Worm (Caenorhabditis elegans) whole organism, L3 larva: ENCODE data around the gene F25E5.8.

Source experiments
- R02D3.7 ChIP-seq: fragments of 150-350 bp; optimal IDR thresholded peaks from 2 replicates; lab custom pipeline; 2014; ENCODE audit warnings: missing biosample characterization, missing genetic modification characterization
- ZK546.5 ChIP-seq: sonication (generic microtip); optimal IDR thresholded peaks from 2 replicates; lab custom pipeline; 2017; ENCODE audit warnings: missing biosample characterization, missing genetic modification characterization
- aly-2 ChIP-seq: fragments of 150-350 bp; optimal IDR thresholded peaks from 2 replicates; lab custom pipeline; 2014; ENCODE audit warnings: missing biosample characterization, missing genetic modification characterization
- ceh-28 ChIP-seq: fragments of 150-350 bp; optimal IDR thresholded peaks from 2 replicates; lab custom pipeline; 2014; ENCODE audit warnings: missing biosample characterization, missing genetic modification reagents, missing genetic modification characterization
- ceh-9 ChIP-seq: sonication (generic microtip); optimal IDR thresholded peaks from 2 replicates; lab custom pipeline; 2018; ENCODE audit warnings: missing biosample characterization, missing genetic modification characterization
- daf-12 ChIP-seq: fragments of 150-350 bp; optimal IDR thresholded peaks from 2 replicates; lab custom pipeline; 2014; ENCODE audit warnings: missing biosample characterization, missing genetic modification reagents, missing genetic modification characterization
- egl-5 ChIP-seq: fragments of 150-350 bp; optimal IDR thresholded peaks from 2 replicates; lab custom pipeline; 2017; ENCODE audit warnings: missing biosample characterization, missing genetic modification reagents, missing genetic modification characterization, inconsistent platforms
- elt-1 ChIP-seq: fragments of 150-350 bp; optimal IDR thresholded peaks from 2 replicates; lab custom pipeline; 2014; ENCODE audit warnings: missing biosample characterization, missing genetic modification characterization
- elt-2 ChIP-seq: sonication (generic microtip); optimal IDR thresholded peaks from 2 replicates; lab custom pipeline; 2016; ENCODE audit warnings: missing genetic modification reagents, mild to moderate bottlenecking, missing genetic modification characterization, missing compliant biosample characterization
- elt-3 ChIP-seq, 3 experiments: fragments of 150-350 bp in 1 of 3; sonication (generic microtip) in 2 of 3; optimal IDR thresholded peaks; 2 replicates in 2 of 3; 4 replicates in 1 of 3; lab custom pipeline; 2014 to 2017; ENCODE audit warnings: missing biosample characterization in 3 of 3, missing genetic modification characterization in 3 of 3
- fkh-10 ChIP-seq: sonication (generic microtip); optimal IDR thresholded peaks from 2 replicates; lab custom pipeline; 2017; ENCODE audit warnings: missing biosample characterization, missing genetic modification reagents, missing genetic modification characterization
- fkh-2 ChIP-seq: fragments of 150-350 bp; optimal IDR thresholded peaks from 2 replicates; lab custom pipeline; 2014; ENCODE audit warnings: missing biosample characterization, missing genetic modification reagents, missing genetic modification characterization
- jun-1 ChIP-seq: fragments of 150-350 bp; optimal IDR thresholded peaks from 2 replicates; lab custom pipeline; 2014; ENCODE audit warnings: missing biosample characterization, missing genetic modification reagents, missing genetic modification characterization
- lin-15B ChIP-seq: fragments of 150-350 bp; optimal IDR thresholded peaks from 2 replicates; lab custom pipeline; 2014; ENCODE audit warnings: missing biosample characterization, missing genetic modification characterization
- lin-39 ChIP-seq: fragments of 150-350 bp; optimal IDR thresholded peaks from 2 replicates; lab custom pipeline; 2018; ENCODE audit warnings: missing biosample characterization, missing genetic modification reagents, missing genetic modification characterization
- mdl-1 ChIP-seq: fragments of 150-350 bp; optimal IDR thresholded peaks from 2 replicates; lab custom pipeline; 2014; ENCODE audit warnings: missing biosample characterization, missing genetic modification characterization
- nfya-1 ChIP-seq: sonication (generic microtip); optimal IDR thresholded peaks from 2 replicates; lab custom pipeline; 2017; ENCODE audit warnings: missing genetic modification characterization, mild to moderate bottlenecking, missing compliant biosample characterization, antibody characterized with exemption, moderate library complexity; ENCODE audit not compliant: insufficient read depth
- nhr-11 ChIP-seq: fragments of 150-350 bp; optimal IDR thresholded peaks from 2 replicates; lab custom pipeline; 2014; ENCODE audit warnings: missing biosample characterization, missing genetic modification characterization
- nhr-237 ChIP-seq: fragments of 150-350 bp; optimal IDR thresholded peaks from 2 replicates; lab custom pipeline; 2014; ENCODE audit warnings: missing biosample characterization, missing genetic modification characterization
- nhr-25 ChIP-seq: sonication (generic microtip); optimal IDR thresholded peaks from 2 replicates; lab custom pipeline; 2017; ENCODE audit warnings: missing biosample characterization, missing genetic modification characterization
- nhr-28 ChIP-seq: fragments of 150-350 bp; optimal IDR thresholded peaks from 2 replicates; lab custom pipeline; 2014; ENCODE audit warnings: missing biosample characterization, missing genetic modification characterization
- nhr-67 ChIP-seq: fragments of 150-350 bp; optimal IDR thresholded peaks from 2 replicates; lab custom pipeline; 2014; ENCODE audit warnings: missing biosample characterization, missing genetic modification characterization
- nhr-76 ChIP-seq: fragments of 150-350 bp; sonication (generic microtip); optimal IDR thresholded peaks from 5 replicates; lab custom pipeline; 2014; ENCODE audit warnings: missing biosample characterization, missing genetic modification characterization
- nhr-77 ChIP-seq: fragments of 150-350 bp; optimal IDR thresholded peaks from 2 replicates; lab custom pipeline; 2014; ENCODE audit warnings: missing biosample characterization, missing genetic modification characterization
- pha-4 ChIP-seq: fragments of 150-350 bp; optimal IDR thresholded peaks from 2 replicates; lab custom pipeline; 2014; ENCODE audit warnings: missing biosample characterization, missing genetic modification reagents, missing genetic modification characterization
- pqm-1 ChIP-seq: fragments of 150-350 bp; optimal IDR thresholded peaks from 2 replicates; lab custom pipeline; 2017; ENCODE audit warnings: missing biosample characterization, missing genetic modification characterization, inconsistent platforms
- sea-2 ChIP-seq: fragments of 150-350 bp; sonication (generic microtip); optimal IDR thresholded peaks from 4 replicates; lab custom pipeline; 2014; ENCODE audit warnings: missing biosample characterization, missing genetic modification reagents, missing genetic modification characterization
- skn-1 ChIP-seq: fragments of 150-350 bp; optimal IDR thresholded peaks from 2 replicates; lab custom pipeline; 2014; ENCODE audit warnings: missing biosample characterization, missing genetic modification characterization
- snpc-4 ChIP-seq: fragments of 150-350 bp; optimal IDR thresholded peaks from 2 replicates; lab custom pipeline; 2014; ENCODE audit warnings: missing biosample characterization, missing genetic modification characterization
- unc-39 ChIP-seq: sonication (generic microtip); optimal IDR thresholded peaks from 4 replicates; lab custom pipeline; 2017; ENCODE audit warnings: missing biosample characterization, missing genetic modification characterization
- unc-62 ChIP-seq: fragments of 150-350 bp; sonication (generic microtip); optimal IDR thresholded peaks from 4 replicates; lab custom pipeline; 2014; ENCODE audit warnings: missing biosample characterization, missing genetic modification reagents, missing genetic modification characterization
- zag-1 ChIP-seq: fragments of 150-350 bp; optimal IDR thresholded peaks from 2 replicates; lab custom pipeline; 2014; ENCODE audit warnings: missing biosample characterization, missing genetic modification characterization
- ztf-11 ChIP-seq: fragments of 150-350 bp; optimal IDR thresholded peaks from 2 replicates; lab custom pipeline; 2014; ENCODE audit warnings: missing biosample characterization, missing genetic modification characterization
- ztf-4 ChIP-seq: fragments of 150-350 bp; optimal IDR thresholded peaks from 2 replicates; lab custom pipeline; 2014; ENCODE audit warnings: missing biosample characterization, missing genetic modification characterization

Gene F25E5.8

DNA sequence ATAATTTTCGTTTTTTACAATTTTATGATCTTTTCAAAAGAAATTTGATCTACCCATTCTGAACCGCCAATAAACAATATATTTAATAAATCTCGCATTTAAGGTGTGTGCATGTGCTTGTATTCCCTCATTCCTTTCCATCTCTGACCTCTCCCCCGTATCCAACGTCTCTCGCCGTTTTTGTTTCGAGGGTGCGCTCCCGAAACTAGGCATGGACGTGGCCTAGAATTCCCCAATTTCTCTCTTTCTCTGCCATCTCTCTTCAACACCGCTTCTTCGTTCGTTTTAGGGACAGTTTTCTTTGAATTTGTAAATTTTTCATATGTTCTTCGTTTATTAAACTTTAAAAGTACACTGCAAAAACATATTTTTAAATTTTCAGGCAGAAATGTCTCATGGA, 29.8 kb downstream of the F25E5.8 start, which contains the start of gene F25E5.1 (continued):
- no peak for TF ChIP-seq nhr-67 (tag; lab: Kevin White, UChicago)
- TF ChIP-seq mdl-1 = no peak
- TF ChIP-seq nhr-25 (tag; lab: Kevin White, UChicago) = peak; percentile 65
- TF ChIP-seq pqm-1 (tag; lab: Kevin White, UChicago) = peak; percentile 39
- TF ChIP-seq unc-39 (tag; lab: Kevin White, UChicago) = no peak

DNA sequence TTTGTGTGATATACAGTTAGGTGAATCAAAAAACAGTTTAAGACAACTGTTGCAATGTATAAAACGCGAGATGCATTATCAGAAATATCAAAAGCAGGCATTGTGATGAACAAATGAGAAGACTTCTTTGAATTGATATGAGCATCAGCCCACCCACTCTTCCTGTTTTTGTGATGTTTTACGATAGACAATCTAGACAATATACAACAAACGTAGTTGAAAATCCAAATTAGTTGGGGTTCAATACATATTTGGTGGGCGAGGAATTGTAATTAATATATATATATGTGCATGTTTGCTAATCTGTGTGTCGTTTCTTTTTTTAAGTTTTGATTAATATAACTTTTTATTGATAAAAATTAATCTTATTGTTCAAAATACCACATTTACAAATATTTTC, 37.1 kb downstream of the F25E5.8 start, which contains the start of gene str-28:
Gene str-28, minus strand, starts transcription at position 101 of the 400 bp plus-strand sequence.
- TF ChIP-seq zag-1 (tag; lab: Kevin White, UChicago) (no peak), nhr-77 (tag; lab: Kevin White, UChicago) (no peak), nfya-1 (tag; lab: Kevin White, UChicago) (no peak), sea-2 (no peak), fkh-2 (tag; lab: Kevin White, UChicago) (no peak), nhr-25 (tag; lab: Kevin White, UChicago) (no peak), elt-3 (tag; optimal IDR thresholded peaks at IDR 0.05; lab: Kevin White, UChicago) (no peak), mdl-1 (no peak), aly-2 (tag; lab: Kevin White, UChicago) (no peak), snpc-4 (tag; lab: Kevin White, UChicago) (no peak), ceh-28 (tag; lab: Kevin White, UChicago) (no peak), daf-12 (no peak), skn-1 (no peak), nhr-28 (tag; lab: Kevin White, UChicago) (no peak), egl-5 (tag; lab: Kevin White, UChicago) (no peak)

DNA sequence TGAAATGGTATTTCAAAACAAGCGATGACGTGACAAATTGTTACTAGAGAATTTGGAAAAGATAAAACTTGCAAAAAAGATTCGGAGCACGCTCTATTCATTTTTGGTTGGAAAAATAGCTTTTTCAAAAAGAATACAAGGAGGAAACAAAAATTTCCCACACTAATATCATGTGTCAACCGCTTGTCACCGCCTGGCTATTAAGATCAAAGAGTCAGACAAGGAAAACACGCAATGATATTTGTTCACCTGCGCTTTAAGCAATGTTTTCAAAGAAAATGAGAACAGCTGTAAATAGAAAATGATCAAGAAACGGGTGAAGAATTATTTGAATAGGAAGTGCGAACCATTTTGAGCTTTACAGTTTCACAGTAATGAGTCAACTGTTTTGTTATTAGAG, 41.0 kb downstream of the F25E5.8 start, which contains the start of gene srh-125:
Gene srh-125, minus strand, starts transcription at position 101 of the 400 bp plus-strand sequence.
- no peak for TF ChIP-seq elt-2 (tag; lab: Kevin White, UChicago)
- TF ChIP-seq mdl-1 = no peak
- no peak for TF ChIP-seq sea-2
- no peak for TF ChIP-seq lin-15B (tag; lab: Kevin White, UChicago)
- TF ChIP-seq ceh-28 (tag; lab: Kevin White, UChicago) = no peak
- TF ChIP-seq jun-1 (tag; lab: Kevin White, UChicago) = no peak
- TF ChIP-seq snpc-4 (tag; lab: Kevin White, UChicago) = no peak
- no peak for TF ChIP-seq ZK546.5 (tag; lab: Kevin White, UChicago)
- no peak for TF ChIP-seq elt-1
- no peak for TF ChIP-seq nhr-76 (tag; lab: Kevin White, UChicago)
- no peak for TF ChIP-seq nhr-77 (tag; lab: Kevin White, UChicago)
- no peak for TF ChIP-seq unc-62 (GFP tag; lab: Kevin White, UChicago)
- TF ChIP-seq skn-1 = no peak
- TF ChIP-seq aly-2 (tag; lab: Kevin White, UChicago) = no peak
- TF ChIP-seq R02D3.7 (tag; lab: Kevin White, UChicago) = no peak
- no peak for TF ChIP-seq lin-39
- TF ChIP-seq fkh-10 (GFP tag; lab: Kevin White, UChicago) = no peak

DNA sequence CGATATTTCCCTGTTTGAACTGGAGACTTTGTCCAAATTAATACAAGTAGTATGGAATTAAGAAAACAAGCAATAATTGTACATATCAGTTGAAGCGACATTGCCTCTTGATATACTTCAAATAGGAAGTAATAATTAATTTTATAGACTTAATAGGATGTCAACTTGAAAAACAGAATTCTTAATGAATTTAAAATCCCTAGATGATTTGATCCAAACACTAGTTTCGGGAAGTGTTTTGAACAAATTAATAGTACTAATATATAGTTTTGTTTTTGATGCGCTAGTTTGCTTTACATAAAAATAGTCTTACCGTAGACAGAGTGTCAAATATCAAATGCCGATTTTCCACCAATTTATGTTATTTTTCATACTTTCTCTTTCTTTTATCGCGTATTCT, 42.7 kb downstream of the F25E5.8 start, which contains the start of gene str-190:
Gene str-190, minus strand, starts transcription at position 101 of the 400 bp plus-strand sequence.
- TF ChIP-seq sea-2 = no peak
- no peak for TF ChIP-seq nhr-11 (tag; lab: Kevin White, UChicago)
- TF ChIP-seq lin-39 = no peak
- no peak for TF ChIP-seq nhr-76 (tag; lab: Kevin White, UChicago)
- no peak for TF ChIP-seq R02D3.7 (tag; lab: Kevin White, UChicago)
- TF ChIP-seq egl-5 (tag; lab: Kevin White, UChicago) = no peak
- TF ChIP-seq elt-3 (tag; optimal IDR thresholded peaks at IDR 0.05; lab: Kevin White, UChicago) = no peak
- no peak for TF ChIP-seq snpc-4 (tag; lab: Kevin White, UChicago)
- TF ChIP-seq ceh-28 (tag; lab: Kevin White, UChicago) = no peak
- TF ChIP-seq pha-4 (tag; lab: Kevin White, UChicago) = no peak
- TF ChIP-seq ztf-4 (tag; lab: Kevin White, UChicago) = no peak
- TF ChIP-seq nfya-1 (tag; lab: Kevin White, UChicago) = no peak
- no peak for TF ChIP-seq daf-12
- TF ChIP-seq mdl-1 = no peak

DNA sequence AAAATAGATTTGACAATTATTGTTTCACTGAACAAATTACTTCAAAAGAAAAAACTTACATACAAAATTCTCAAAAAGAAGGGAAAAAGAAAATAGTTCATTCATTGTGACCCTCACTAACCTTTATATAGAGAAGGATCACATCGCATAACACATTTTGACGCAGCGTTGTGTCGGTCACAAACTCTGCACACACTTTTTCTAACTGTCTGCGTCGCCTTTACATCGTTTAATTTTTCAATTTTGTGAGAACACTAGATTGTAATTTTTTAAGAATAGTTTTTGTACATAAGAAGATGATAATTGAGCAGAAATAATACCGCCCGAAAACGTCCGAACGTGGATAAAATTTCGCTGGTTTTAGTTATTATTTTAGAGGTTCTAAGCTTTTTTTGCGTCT, 45.2 kb downstream of the F25E5.8 start, which contains the start of gene C18B10.6:
Gene C18B10.6, minus strand, starts transcription at position 101 of the 400 bp plus-strand sequence.
- TF ChIP-seq egl-5 (tag; lab: Kevin White, UChicago) (no peak), ceh-9 (no peak), ceh-28 (tag; lab: Kevin White, UChicago) (no peak), unc-39 (tag; lab: Kevin White, UChicago) (no peak), sea-2 (no peak), ztf-11 (tag; lab: Kevin White, UChicago) (no peak), aly-2 (tag; lab: Kevin White, UChicago) (no peak), nhr-76 (tag; lab: Kevin White, UChicago) (no peak), zag-1 (tag; lab: Kevin White, UChicago) (no peak), nhr-11 (tag; lab: Kevin White, UChicago) (no peak), jun-1 (tag; lab: Kevin White, UChicago) (no peak), nhr-77 (tag; lab: Kevin White, UChicago) (no peak), nhr-237 (tag; lab: Kevin White, UChicago) (no peak)
- TF ChIP-seq, all 47 proteins: peak for 0
